Worm (Caenorhabditis elegans) whole organism, L2 larva: ENCODE data around the gene C47E12.12.
A peak's percentile ranks its signal among the peaks of the same experiment; 100 is the strongest.

Experiments
- C34F6.9 ChIP-seq: fragments of 150-350 bp; optimal IDR thresholded peaks from 2 replicates; lab custom pipeline; 2014; ENCODE audit warnings: missing biosample characterization, missing genetic modification characterization
- Y55F3AM.14 ChIP-seq: fragments of 200-800 bp; sonication (Bioruptor generic); optimal IDR thresholded peaks from 2 replicates; lab custom pipeline; 2018; ENCODE audit warnings: mild to moderate bottlenecking, missing genetic modification characterization, missing compliant biosample characterization
- ZK546.5 ChIP-seq: sonication (generic microtip); optimal IDR thresholded peaks from 2 replicates; lab custom pipeline; 2017; ENCODE audit warnings: missing biosample characterization, missing genetic modification characterization
- aly-2 ChIP-seq: fragments of 150-350 bp; optimal IDR thresholded peaks from 2 replicates; lab custom pipeline; 2014; ENCODE audit warnings: missing biosample characterization, missing genetic modification characterization
- ama-1 ChIP-seq: fragments of 150-350 bp; optimal IDR thresholded peaks from 2 replicates; lab custom pipeline; 2018; ENCODE audit warnings: inconsistent platforms
- crh-2 ChIP-seq: sonication (generic microtip); optimal IDR thresholded peaks from 2 replicates; lab custom pipeline; 2017; ENCODE audit warnings: missing biosample characterization, missing genetic modification characterization
- elt-3 ChIP-seq: sonication (generic microtip); optimal IDR thresholded peaks from 2 replicates; lab custom pipeline; 2017; ENCODE audit warnings: missing biosample characterization, missing genetic modification characterization
- fos-1 ChIP-seq: fragments of 150-350 bp; optimal IDR thresholded peaks from 2 replicates; lab custom pipeline; 2014; ENCODE audit warnings: missing biosample characterization, missing genetic modification characterization
- gmeb-1 ChIP-seq: fragments of 150-350 bp; optimal IDR thresholded peaks from 2 replicates; lab custom pipeline; 2014; ENCODE audit warnings: missing biosample characterization, missing genetic modification characterization
- lin-11 ChIP-seq: fragments of 150-350 bp; sonication (generic microtip); optimal IDR thresholded peaks from 2 replicates; lab custom pipeline; 2014; ENCODE audit warnings: missing biosample characterization, missing genetic modification characterization, inconsistent platforms, mixed read lengths
- lsy-2 ChIP-seq, 2 experiments: fragments of 150-350 bp in 1 of 2; sonication (generic microtip) in 1 of 2; optimal IDR thresholded peaks; 2 replicates each; lab custom pipeline; 2014 to 2017; ENCODE audit warnings: missing biosample characterization in 2 of 2, missing genetic modification characterization in 2 of 2
- mbf-1 ChIP-seq: sonication (generic microtip); optimal IDR thresholded peaks from 2 replicates; lab custom pipeline; 2017; ENCODE audit warnings: missing biosample characterization, missing genetic modification characterization
- mdl-1 ChIP-seq, 2 experiments: fragments of 150-350 bp in 1 of 2; sonication (generic microtip) in 1 of 2; optimal IDR thresholded peaks; 2 replicates each; lab custom pipeline; 2017; ENCODE audit warnings: missing biosample characterization in 2 of 2, missing genetic modification characterization in 2 of 2
- nhr-10 ChIP-seq: sonication (generic microtip); optimal IDR thresholded peaks from 2 replicates; lab custom pipeline; 2017; ENCODE audit warnings: missing biosample characterization, missing genetic modification characterization
- nhr-11 ChIP-seq: fragments of 150-350 bp; optimal IDR thresholded peaks from 2 replicates; lab custom pipeline; 2014; ENCODE audit warnings: missing biosample characterization, missing genetic modification characterization
- nhr-129 ChIP-seq: fragments of 150-350 bp; optimal IDR thresholded peaks from 2 replicates; lab custom pipeline; 2014; ENCODE audit warnings: missing biosample characterization, missing genetic modification characterization
- nhr-21 ChIP-seq: fragments of 150-350 bp; optimal IDR thresholded peaks from 2 replicates; lab custom pipeline; 2014; ENCODE audit warnings: missing biosample characterization, missing genetic modification characterization
- nhr-25 ChIP-seq: fragments of 150-350 bp; sonication (generic microtip); optimal IDR thresholded peaks from 3 replicates; lab custom pipeline; 2014; ENCODE audit warnings: missing biosample characterization, missing genetic modification characterization
- nhr-6 ChIP-seq: fragments of 150-350 bp; optimal IDR thresholded peaks from 2 replicates; lab custom pipeline; 2014; ENCODE audit warnings: missing biosample characterization, missing genetic modification characterization
- nhr-77 ChIP-seq: fragments of 150-350 bp; optimal IDR thresholded peaks from 2 replicates; lab custom pipeline; 2014; ENCODE audit warnings: missing biosample characterization, missing genetic modification characterization
- sem-4 ChIP-seq: fragments of 150-350 bp; optimal IDR thresholded peaks from 2 replicates; lab custom pipeline; 2014; ENCODE audit warnings: missing biosample characterization, missing genetic modification reagents, missing genetic modification characterization
- skn-1 ChIP-seq: sonication (generic microtip); optimal IDR thresholded peaks from 2 replicates; lab custom pipeline; 2017; ENCODE audit warnings: missing biosample characterization, missing genetic modification characterization
- sma-3 ChIP-seq: sonication (generic microtip); optimal IDR thresholded peaks from 2 replicates; lab custom pipeline; 2016; ENCODE audit warnings: missing genetic modification reagents, missing genetic modification characterization, missing compliant biosample characterization
- unc-39 ChIP-seq: fragments of 150-350 bp; optimal IDR thresholded peaks from 2 replicates; lab custom pipeline; 2014; ENCODE audit warnings: missing biosample characterization, missing genetic modification characterization
- unc-55 ChIP-seq: fragments of 150-350 bp; sonication (generic microtip); optimal IDR thresholded peaks from 3 replicates; lab custom pipeline; 2014; ENCODE audit warnings: missing biosample characterization, missing genetic modification reagents, missing genetic modification characterization
- zag-1 ChIP-seq: fragments of 150-350 bp; optimal IDR thresholded peaks from 2 replicates; lab custom pipeline; 2014; ENCODE audit warnings: missing biosample characterization, missing genetic modification characterization
- ztf-11 ChIP-seq: sonication (generic microtip); optimal IDR thresholded peaks from 2 replicates; lab custom pipeline; 2017; ENCODE audit warnings: missing biosample characterization, missing genetic modification characterization

C47E12.12 gene

DNA sequence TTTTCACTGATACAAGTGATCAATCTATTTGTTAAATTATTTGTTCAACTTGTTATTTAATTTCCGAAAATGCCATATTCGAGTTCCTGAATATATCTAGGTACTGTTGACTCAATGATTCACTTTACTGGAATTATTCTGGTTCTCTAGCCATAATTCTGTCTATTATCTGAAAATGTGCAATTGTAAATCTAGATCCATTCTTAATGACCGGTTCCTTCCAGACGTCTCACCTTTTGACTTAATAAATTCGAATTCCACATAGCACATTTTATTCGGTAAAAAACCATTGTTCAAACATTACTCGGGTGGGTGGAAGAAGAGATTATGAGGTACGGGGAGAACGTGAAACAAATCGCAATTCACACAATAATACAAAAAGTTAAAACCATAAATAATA lies 16.9 kb upstream of the C47E12.12 start:
- TF ChIP-seq nhr-11 (tag; lab: Kevin White, UChicago) (no peak), crh-2 (tag; lab: Kevin White, UChicago) (peak; percentile 27)

DNA sequence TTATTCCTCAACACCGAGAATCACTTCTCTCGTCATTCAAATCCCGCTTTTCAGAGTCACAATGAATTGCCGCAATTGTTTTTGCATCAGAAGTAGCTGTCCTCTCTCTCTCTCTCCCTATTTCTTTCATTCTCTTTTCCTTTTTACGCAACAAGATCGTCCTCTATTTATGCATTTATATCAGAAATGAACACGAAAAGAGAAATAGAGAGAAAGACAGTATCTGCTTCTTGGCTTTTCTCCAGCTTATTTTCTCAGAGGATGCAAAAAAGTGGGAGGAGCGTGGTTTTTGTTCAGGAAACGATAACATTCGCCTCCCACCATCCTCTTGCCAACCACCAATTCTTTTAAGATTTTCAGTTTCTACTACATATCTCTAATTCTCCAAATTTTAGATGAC lies 10.4 kb upstream of the C47E12.12 start, which contains the start of gene mam-2:
Gene mam-2, plus strand, starts transcription at position 301 of the 400 bp plus-strand sequence.
- no peak for TF ChIP-seq gmeb-1 (tag; lab: Kevin White, UChicago)

DNA sequence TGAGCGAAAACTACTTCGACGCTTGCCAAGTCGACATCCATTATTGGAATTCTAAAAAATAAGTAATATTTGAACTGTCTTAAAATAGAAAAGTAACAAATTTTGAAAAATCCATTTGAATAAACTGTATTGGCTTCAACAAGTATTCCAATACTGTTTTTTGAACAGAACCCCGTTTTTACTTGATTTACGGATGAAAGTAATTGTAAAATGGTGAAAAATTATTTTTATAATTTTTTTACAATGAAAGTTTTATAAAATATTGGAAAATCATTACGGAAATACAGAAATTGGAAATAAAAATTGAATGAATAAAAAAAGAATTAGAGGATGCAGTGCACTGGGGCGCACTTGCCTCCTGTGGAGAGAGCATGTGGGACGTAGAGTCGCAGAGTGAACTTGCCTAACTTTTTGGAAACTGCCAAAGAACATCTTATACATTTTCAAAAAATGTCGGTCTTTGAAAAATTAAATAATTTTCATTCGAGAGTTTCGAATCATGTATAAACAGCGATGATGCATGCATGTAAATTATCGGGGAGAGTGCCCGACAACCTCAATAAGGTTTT lies 9.8 kb upstream of the C47E12.12 start, which contains the start of gene rrp-1:
Gene rrp-1, minus strand, starts transcription at position 51 of the 569 bp plus-strand sequence.
- TF ChIP-seq C34F6.9 (peak; percentile 38), unc-55 (GFP tag; lab: Kevin White, UChicago) (peak; percentile 41), ztf-11 (no peak)

DNA sequence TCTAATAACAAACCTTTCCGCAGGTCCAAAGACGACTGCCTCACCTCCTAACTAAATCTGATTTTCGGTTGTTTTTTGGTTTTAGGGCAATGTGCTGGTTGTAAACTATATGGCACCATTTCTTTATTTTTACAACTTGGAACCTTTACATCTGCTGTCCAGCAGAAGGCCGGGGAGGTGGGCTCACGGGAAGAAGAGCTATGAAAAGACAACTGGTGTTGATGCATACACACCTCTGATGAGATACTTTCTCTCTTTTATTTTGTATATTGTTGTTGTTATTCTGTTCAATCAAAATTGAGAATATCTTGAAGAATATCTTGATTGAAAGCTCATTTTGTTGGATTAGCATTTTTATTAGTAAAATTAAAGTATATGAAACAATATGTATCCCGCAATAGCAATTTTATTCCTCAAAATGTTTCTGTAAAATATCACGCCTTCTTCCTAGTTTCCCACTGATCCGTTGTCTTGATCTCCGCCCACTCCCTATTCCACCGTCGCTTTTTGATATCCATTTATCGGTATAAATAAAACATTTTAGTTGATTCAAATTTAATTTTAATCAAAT lies 5.2 kb upstream of the C47E12.12 start, which contains the start of gene dhp-2:
Gene dhp-2, plus strand, starts transcription at position 521 of the 571 bp plus-strand sequence.
- TF ChIP-seq nhr-6 (tag; lab: Kevin White, UChicago) (no peak), elt-3 (tag; lab: Kevin White, UChicago) (no peak), gmeb-1 (tag; lab: Kevin White, UChicago) (no peak), nhr-77 (tag; lab: Kevin White, UChicago) (no peak), lin-11 (no peak), nhr-129 (tag; lab: Kevin White, UChicago) (no peak), nhr-21 (tag; lab: Kevin White, UChicago) (no peak), nhr-10 (tag; lab: Kevin White, UChicago) (no peak), skn-1 (tag; lab: Kevin White, UChicago) (no peak), zag-1 (no peak), mdl-1 (tag; optimal IDR thresholded peaks at IDR 0.05; lab: Kevin White, UChicago) (no peak), Y55F3AM.14 (GFP tag; lab: Kevin White, UChicago) (no peak)

DNA sequence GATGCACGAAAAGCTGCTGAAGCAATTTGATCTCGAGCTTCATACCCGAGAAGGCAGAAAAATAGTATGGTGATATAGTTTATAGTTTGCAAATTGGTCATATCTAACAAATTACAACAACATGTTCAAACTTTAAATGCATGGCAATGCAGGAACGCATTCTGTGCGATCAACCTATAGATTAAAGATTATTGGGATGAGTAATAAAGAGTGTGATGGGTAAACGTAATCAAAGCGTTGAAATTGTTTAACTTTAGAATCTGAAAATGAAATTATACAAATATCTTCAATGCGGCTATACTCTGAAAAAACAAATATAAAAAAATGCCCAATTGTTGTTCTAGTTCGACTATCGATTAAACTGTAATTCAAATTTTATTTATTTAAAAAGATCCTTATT lies 3.8 kb upstream of the C47E12.12 start, which contains the start of gene C47E12.14:
Gene C47E12.14, minus strand, starts transcription at position 101 of the 400 bp plus-strand sequence.
- no peak for TF ChIP-seq sma-3 (GFP tag; lab: Kevin White, UChicago)
- TF ChIP-seq aly-2 (tag; lab: Kevin White, UChicago), result no peak

DNA sequence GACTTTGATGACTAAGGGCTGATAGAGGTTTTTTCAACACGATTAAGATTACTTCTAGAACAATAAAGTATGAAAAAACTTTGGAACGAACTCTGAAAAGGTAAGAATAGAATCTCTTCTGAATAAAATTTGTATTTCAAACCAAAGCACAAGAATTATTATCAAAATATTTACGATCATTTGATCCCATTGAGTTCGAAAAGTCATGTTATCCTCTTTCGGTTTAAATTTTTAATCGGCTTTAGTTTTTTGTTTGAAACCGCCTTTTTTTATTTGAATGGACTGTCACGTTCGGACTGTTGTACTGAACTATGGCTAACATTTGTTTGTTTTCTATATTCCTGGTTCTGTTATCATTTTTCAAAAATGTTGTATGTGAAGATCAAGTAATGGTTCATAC lies 1.9 kb upstream of the C47E12.12 start, which contains the start of gene C47E12.9:
Gene C47E12.9, plus strand, starts transcription at position 301 of the 400 bp plus-strand sequence.
- TF ChIP-seq fos-1 (tag; lab: Kevin White, UChicago), result no peak
- no peak for TF ChIP-seq nhr-6 (tag; lab: Kevin White, UChicago)
- no peak for TF ChIP-seq nhr-10 (tag; lab: Kevin White, UChicago)

DNA sequence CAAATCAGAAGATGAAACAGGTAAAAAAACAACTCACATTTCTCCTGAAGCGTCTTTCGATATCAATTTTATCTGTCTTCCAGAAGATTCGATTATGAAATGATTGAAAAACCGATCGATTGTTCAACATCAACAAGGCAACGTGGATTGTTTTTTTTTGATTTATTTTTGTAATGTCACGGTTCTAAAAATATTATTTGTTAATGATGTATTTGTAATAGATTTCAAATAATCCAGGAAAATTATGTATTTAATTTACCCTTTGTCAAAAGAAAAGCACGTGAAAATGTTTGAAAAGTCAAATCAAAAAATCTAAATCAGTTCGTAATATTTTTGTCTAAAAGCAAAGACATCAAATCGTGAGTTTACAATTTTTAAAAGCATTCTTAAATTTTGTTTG lies 3.4 kb downstream of the C47E12.12 start, which contains the start of the genes kin-5 and C47E12.11:
Gene kin-5, minus strand, starts transcription at position 101 of the 400 bp plus-strand sequence.
Gene C47E12.11, plus strand, starts transcription at position 320 of the 400 bp plus-strand sequence.
- TF ChIP-seq C34F6.9 (no peak), nhr-6 (tag; lab: Kevin White, UChicago) (no peak), nhr-25 (no peak), mbf-1 (tag; lab: Kevin White, UChicago) (no peak), lsy-2 (tag; optimal IDR thresholded peaks at IDR 0.05; lab: Kevin White, UChicago) (no peak), unc-39 (tag; lab: Kevin White, UChicago) (no peak), ZK546.5 (tag; lab: Kevin White, UChicago) (no peak), ama-1 (no peak), skn-1 (tag; lab: Kevin White, UChicago) (no peak), nhr-129 (tag; lab: Kevin White, UChicago) (no peak), sem-4 (tag; lab: Kevin White, UChicago) (no peak)
- TF ChIP-seq, all 48 proteins: peak for 0
